Fruit fly (Drosophila melanogaster): ENCODE measurements around the gene slf.

DNA sequence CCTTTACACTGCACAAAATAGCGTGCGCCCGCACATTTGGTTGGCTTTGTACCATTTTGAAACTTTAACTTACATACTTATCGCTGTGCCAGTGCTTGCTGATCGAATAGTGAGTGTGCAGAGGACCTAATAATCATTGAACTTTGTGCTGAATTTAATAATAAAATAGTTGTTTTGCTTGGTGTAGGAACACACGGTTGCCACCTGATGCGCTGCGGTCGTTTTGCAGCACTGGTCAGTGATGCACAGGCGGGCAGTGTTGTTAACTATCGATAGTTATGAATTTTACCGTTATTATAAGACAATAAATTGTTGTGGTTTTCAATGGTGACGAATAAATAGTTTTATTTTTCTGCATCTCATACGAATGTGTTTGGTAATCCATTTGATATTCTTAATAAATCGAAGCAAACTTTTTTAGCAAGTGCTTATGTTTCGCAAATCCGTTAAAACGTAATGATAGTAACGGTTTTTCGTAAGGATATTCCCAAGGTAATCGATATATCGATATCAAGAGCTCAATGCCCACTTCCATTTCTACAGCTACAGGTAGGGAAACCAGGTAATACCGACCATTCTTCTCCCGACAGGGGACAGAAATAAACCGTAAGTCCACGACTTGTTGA is 36.2 kb upstream of the slf start, which contains the start of the genes tank and CG12194:
- TF ChIP-seq EcR (GFP tag; optimal IDR thresholded peaks at IDR 0.05) (peak; percentile 29), CG8301 (tag; optimal IDR thresholded peaks at IDR 0.05) (peak; percentile 100), CG32121 (GFP tag; IDR thresholded peaks at IDR 0.05) (peak; percentile 100), fd96Ca (GFP tag; IDR thresholded peaks at IDR 0.05) (peak; percentile 100), CG14655 (GFP tag; optimal IDR thresholded peaks at IDR 0.05) (peak; percentile 100)

Measured in whole organism, pupa.